Worm (Caenorhabditis elegans) whole organism, late embryonic: ENCODE data around the gene D2096.12.

ENCODE experiments used
- ama-1 ChIP-seq: fragments of 150-350 bp; optimal IDR thresholded peaks from 2 replicates; lab custom pipeline; 2014
- dmd-4 ChIP-seq: sonication (generic microtip); optimal IDR thresholded peaks from 2 replicates; lab custom pipeline; 2016; ENCODE audit warnings: borderline replicate concordance, missing genetic modification characterization, missing compliant biosample characterization

ce11 chrIV:8357299-8357698 is 6.0 kb upstream of the D2096.12 start:
- TF ChIP-seq ama-1 (lab: Kevin White, UChicago), result no peak
- no peak for TF ChIP-seq dmd-4 (tag; lab: Kevin White, UChicago)
